Worm (Caenorhabditis elegans) whole organism, L4 larva: ENCODE data around the gene dot-1.5.

Experiments
- F10B5.3 ChIP-seq: sonication (generic microtip); optimal IDR thresholded peaks from 2 replicates; lab custom pipeline; 2016; ENCODE audit warnings: mild to moderate bottlenecking, missing genetic modification characterization, missing compliant biosample characterization
- F37D6.2 ChIP-seq: sonication (generic microtip); optimal IDR thresholded peaks from 2 replicates; lab custom pipeline; 2016; ENCODE audit warnings: mild to moderate bottlenecking, missing genetic modification characterization, missing compliant biosample characterization
- F49E8.2 ChIP-seq: sonication (generic microtip); optimal IDR thresholded peaks from 2 replicates; lab custom pipeline; 2016; ENCODE audit warnings: missing compliant biosample characterization, mild to moderate bottlenecking, missing genetic modification characterization, borderline replicate concordance
- T26A8.4 ChIP-seq: fragments of 200-800 bp; sonication (Bioruptor generic); IDR thresholded peaks from 2 replicates; pipeline ENCODE4 v1.3.6; 2022; ENCODE audit warnings: missing genetic modification characterization, missing compliant biosample characterization
- ZK337.2 ChIP-seq: fragments of 200-800 bp; sonication (Bioruptor generic); IDR thresholded peaks from 2 replicates; pipeline ENCODE4 v1.3.6; 2022; ENCODE audit warnings: missing genetic modification reagents, missing genetic modification characterization, missing compliant biosample characterization
- aha-1 ChIP-seq: fragments of 150-350 bp; peaks from one replicate; lab custom pipeline; 2014; ENCODE audit warnings: missing biosample characterization, missing genetic modification characterization
- aly-2 ChIP-seq: sonication (generic microtip); optimal IDR thresholded peaks from 2 replicates; lab custom pipeline; 2018; ENCODE audit warnings: missing biosample characterization, missing genetic modification characterization
- arid-1 ChIP-seq: fragments of 200-800 bp; sonication (Bioruptor generic); conservative IDR thresholded peaks from 2 replicates; pipeline ENCODE4 v1.3.6; 2022; ENCODE audit warnings: missing genetic modification reagents, missing genetic modification characterization, missing compliant biosample characterization
- attf-4 ChIP-seq: sonication (generic microtip); optimal IDR thresholded peaks from 3 replicates; lab custom pipeline; 2017; ENCODE audit warnings: missing biosample characterization, missing genetic modification characterization
- ceh-32 ChIP-seq: sonication (generic microtip); optimal IDR thresholded peaks from 2 replicates; lab custom pipeline; 2016; ENCODE audit warnings: mild to moderate bottlenecking, missing genetic modification characterization, missing compliant biosample characterization; ENCODE audit not compliant: poor library complexity
- ceh-82 ChIP-seq: sonication (generic microtip); optimal IDR thresholded peaks from 2 replicates; lab custom pipeline; 2017; ENCODE audit warnings: missing biosample characterization, missing genetic modification characterization
- ces-1 ChIP-seq: fragments of 150-350 bp; sonication (generic microtip); optimal IDR thresholded peaks from 4 replicates; lab custom pipeline; 2014; ENCODE audit warnings: missing biosample characterization, missing genetic modification reagents, missing genetic modification characterization
- daf-16 ChIP-seq, 3 experiments: sonication (generic microtip); optimal IDR thresholded peaks; 2 replicates each; lab custom pipeline; 2016 to 2017; ENCODE audit warnings: missing genetic modification characterization in 3 of 3, missing genetic modification reagents in 3 of 3, mild to moderate bottlenecking in 2 of 3, missing compliant biosample characterization in 2 of 3, missing biosample characterization in 1 of 3, moderate library complexity in 1 of 3
- dmd-8 ChIP-seq: fragments of 200-800 bp; sonication (Bioruptor generic); IDR thresholded peaks from 2 replicates; pipeline ENCODE4 v1.3.6; 2022; ENCODE audit warnings: missing genetic modification characterization, missing compliant biosample characterization
- dpl-1 ChIP-seq: fragments of 150-350 bp; optimal IDR thresholded peaks from 2 replicates; lab custom pipeline; 2014; ENCODE audit warnings: missing biosample characterization, missing genetic modification reagents, missing genetic modification characterization
- duxl-1 ChIP-seq: sonication (generic microtip); optimal IDR thresholded peaks from 2 replicates; lab custom pipeline; 2016; ENCODE audit warnings: mild to moderate bottlenecking, missing genetic modification characterization, moderate library complexity, missing compliant biosample characterization; ENCODE audit not compliant: poor library complexity
- egl-43 ChIP-seq: fragments of 200-800 bp; sonication (Bioruptor generic); IDR thresholded peaks from 2 replicates; pipeline ENCODE4 v1.3.6; 2022; ENCODE audit warnings: missing genetic modification reagents, missing genetic modification characterization, missing compliant biosample characterization
- gei-8 ChIP-seq: fragments of 200-800 bp; sonication (Bioruptor generic); optimal IDR thresholded peaks from 2 replicates; lab custom pipeline; 2018; ENCODE audit warnings: mild to moderate bottlenecking, missing genetic modification characterization, missing compliant biosample characterization
- hif-1 ChIP-seq, 2 experiments: sonication (generic microtip); optimal IDR thresholded peaks; 2 replicates each; lab custom pipeline; 2016 to 2017; ENCODE audit warnings: missing compliant biosample characterization in 2 of 2, missing genetic modification characterization in 2 of 2, missing genetic modification reagents in 2 of 2, missing genotype in 2 of 2, mild to moderate bottlenecking in 1 of 2
- hlh-11 ChIP-seq: fragments of 200-800 bp; sonication (Bioruptor generic); optimal IDR thresholded peaks from 2 replicates; lab custom pipeline; 2018; ENCODE audit warnings: mild to moderate bottlenecking, missing genetic modification characterization, missing compliant biosample characterization
- hmg-1.1 ChIP-seq: fragments of 200-800 bp; sonication (Bioruptor generic); IDR thresholded peaks from 2 replicates; pipeline ENCODE4 v1.3.6; 2022; ENCODE audit warnings: missing genetic modification reagents, missing genetic modification characterization, missing compliant biosample characterization
- jun-1 ChIP-seq: fragments of 150-350 bp; optimal IDR thresholded peaks from 2 replicates; lab custom pipeline; 2014; ENCODE audit warnings: missing biosample characterization, missing genetic modification reagents, missing genetic modification characterization
- lin-39 ChIP-seq: fragments of 150-350 bp; optimal IDR thresholded peaks from 2 replicates; lab custom pipeline; 2014; ENCODE audit warnings: missing biosample characterization, missing genetic modification reagents, missing genetic modification characterization
- lir-3 ChIP-seq: sonication (generic microtip); optimal IDR thresholded peaks from 2 replicates; lab custom pipeline; 2016; ENCODE audit warnings: mild to moderate bottlenecking, missing genetic modification characterization, missing compliant biosample characterization
- madf-5 ChIP-seq, 2 experiments: fragments of 200-800 bp; sonication (Bioruptor generic); IDR thresholded peaks; 2 replicates each; pipeline ENCODE4 v1.3.6; 2022; ENCODE audit warnings: missing compliant biosample characterization in 2 of 2, missing genetic modification characterization in 2 of 2
- mep-1 ChIP-seq: fragments of 150-350 bp; sonication (generic microtip); optimal IDR thresholded peaks from 3 replicates; lab custom pipeline; 2014; ENCODE audit warnings: missing biosample characterization, missing genetic modification characterization
- mes-2 ChIP-seq: sonication (generic microtip); optimal IDR thresholded peaks from 2 replicates; lab custom pipeline; 2016; ENCODE audit warnings: missing genotype, mild to moderate bottlenecking, missing genetic modification characterization, missing compliant biosample characterization; ENCODE audit not compliant: poor library complexity, severe bottlenecking
- mxl-2 ChIP-seq: fragments of 200-800 bp; sonication (Bioruptor generic); conservative IDR thresholded peaks from 2 replicates; pipeline ENCODE4 v1.3.6; 2022; ENCODE audit warnings: missing genetic modification reagents, missing genetic modification characterization, missing compliant biosample characterization
- nhr-10 ChIP-seq: fragments of 150-350 bp; optimal IDR thresholded peaks from 2 replicates; lab custom pipeline; 2014; ENCODE audit warnings: missing biosample characterization, missing genetic modification characterization
- nhr-102 ChIP-seq: sonication (generic microtip); optimal IDR thresholded peaks from 2 replicates; lab custom pipeline; 2016; ENCODE audit warnings: mild to moderate bottlenecking, missing genetic modification characterization, moderate library complexity, missing compliant biosample characterization
- nhr-111 ChIP-seq: fragments of 200-800 bp; sonication (Bioruptor generic); optimal IDR thresholded peaks from 2 replicates; lab custom pipeline; 2018; ENCODE audit warnings: mild to moderate bottlenecking, missing genetic modification characterization, missing compliant biosample characterization
- nhr-28 ChIP-seq: fragments of 150-350 bp; optimal IDR thresholded peaks from 2 replicates; lab custom pipeline; 2014; ENCODE audit warnings: missing biosample characterization, missing genetic modification characterization
- nhr-6 ChIP-seq: fragments of 150-350 bp; optimal IDR thresholded peaks from 2 replicates; lab custom pipeline; 2014; ENCODE audit warnings: missing biosample characterization, missing genetic modification characterization
- nhr-76 ChIP-seq: fragments of 150-350 bp; optimal IDR thresholded peaks from 2 replicates; lab custom pipeline; 2014; ENCODE audit warnings: missing biosample characterization, missing genetic modification characterization
- pha-4 ChIP-seq, 2 experiments: fragments of 150-350 bp in 1 of 2; fragments of 200-800 bp in 1 of 2; sonication (Bioruptor generic) in 1 of 2; IDR thresholded peaks in 1 of 2; optimal IDR thresholded peaks in 1 of 2; 2 replicates each; pipeline versions ENCODE4 v1.3.6 to Lab custom; 2014 to 2022; ENCODE audit warnings: missing genetic modification characterization in 2 of 2, missing genetic modification reagents in 2 of 2, missing biosample characterization in 1 of 2, missing compliant biosample characterization in 1 of 2
- sdz-12 ChIP-seq: fragments of 200-800 bp; sonication (Bioruptor generic); optimal IDR thresholded peaks from 2 replicates; lab custom pipeline; 2018; ENCODE audit warnings: mild to moderate bottlenecking, missing genetic modification characterization, missing compliant biosample characterization
- skn-1 ChIP-seq: fragments of 150-350 bp; optimal IDR thresholded peaks from 2 replicates; lab custom pipeline; 2014; ENCODE audit warnings: missing biosample characterization, missing genetic modification characterization
- spr-1 ChIP-seq: sonication (generic microtip); optimal IDR thresholded peaks from 2 replicates; lab custom pipeline; 2016; ENCODE audit warnings: mild to moderate bottlenecking, missing genetic modification characterization, missing compliant biosample characterization
- spr-3 ChIP-seq: fragments of 200-800 bp; sonication (Bioruptor generic); optimal IDR thresholded peaks from 2 replicates; lab custom pipeline; 2018; ENCODE audit warnings: mild to moderate bottlenecking, missing genetic modification characterization, missing compliant biosample characterization
- tag-97 ChIP-seq: fragments of 200-800 bp; sonication (Bioruptor generic); IDR thresholded peaks from 2 replicates; pipeline ENCODE4 v1.3.6; 2022; ENCODE audit warnings: missing genetic modification characterization, missing compliant biosample characterization
- tra-1 ChIP-seq: fragments of 200-800 bp; sonication (Bioruptor generic); IDR thresholded peaks from 2 replicates; pipeline ENCODE4 v1.3.6; 2022; ENCODE audit warnings: missing genetic modification reagents, missing genetic modification characterization, missing compliant biosample characterization
- unc-39 ChIP-seq: sonication (generic microtip); optimal IDR thresholded peaks from 2 replicates; lab custom pipeline; 2017; ENCODE audit warnings: missing biosample characterization, missing genetic modification characterization
- unc-62 ChIP-seq, 3 experiments: fragments of 150-350 bp in 1 of 3; sonication (generic microtip); optimal IDR thresholded peaks in 2 of 3; peaks in 1 of 3; 1 replicate in 1 of 3; 2 replicates in 2 of 3; lab custom pipeline; 2014 to 2017; ENCODE audit warnings: missing biosample characterization in 3 of 3, missing genetic modification characterization in 3 of 3, missing genetic modification reagents in 3 of 3, missing genotype in 1 of 3
- zag-1 ChIP-seq: fragments of 150-350 bp; optimal IDR thresholded peaks from 2 replicates; lab custom pipeline; 2014; ENCODE audit warnings: missing biosample characterization, missing genetic modification characterization
- ztf-7 ChIP-seq: fragments of 150-350 bp; optimal IDR thresholded peaks from 2 replicates; lab custom pipeline; 2014; ENCODE audit warnings: missing biosample characterization, missing genetic modification characterization

dot-1.5 gene

ce11 chrX:1917169-1917568 lies at the start of gene dot-1.5:
TSS of gene dot-1.5 (plus strand) at chrX:1917469.
- TF ChIP-seq jun-1 (tag; lab: Kevin White, UChicago) (no peak), nhr-6 (no peak), daf-16 (GFP tag; optimal IDR thresholded peaks at IDR 0.05; lab: Kevin White, UChicago) (no peak), daf-16 (tag; optimal IDR thresholded peaks at IDR 0.05; lab: Kevin White, UChicago) (no peak), F49E8.2 (tag; lab: Kevin White, UChicago) (no peak), nhr-102 (tag; lab: Kevin White, UChicago) (no peak), tra-1 (GFP tag; lab: Robert Waterston, UW) (no peak), dpl-1 (GFP tag; lab: Kevin White, UChicago) (no peak), dmd-8 (GFP tag; lab: Robert Waterston, UW) (no peak), arid-1 (GFP tag; lab: Robert Waterston, UW) (no peak), gei-8 (GFP tag; lab: Kevin White, UChicago) (no peak), ZK337.2 (GFP tag; lab: Robert Waterston, UW) (no peak), attf-4 (tag; lab: Kevin White, UChicago) (no peak), skn-1 (tag; lab: Kevin White, UChicago) (no peak)

ce11 chrX:1870991-1871390 lies 46.3 kb upstream of the dot-1.5 start:
- TF ChIP-seq spr-1 (no peak), aha-1 (peak; percentile 57), ces-1 (GFP tag; lab: Kevin White, UChicago) (no peak), sdz-12 (GFP tag; lab: Kevin White, UChicago) (no peak), dmd-8 (GFP tag; lab: Robert Waterston, UW) (no peak), hmg-1.1 (GFP tag; lab: Robert Waterston, UW) (peak; percentile 39; the same call in 1 of the 2 replicates), mes-2 (tag; lab: Kevin White, UChicago) (peak; percentile 48), lin-39 (tag; lab: Kevin White, UChicago) (no peak), spr-3 (GFP tag; lab: Kevin White, UChicago) (no peak), unc-62 (GFP tag; optimal IDR thresholded peaks at IDR 0.05 in 1 of 2; lab: Kevin White, UChicago) (peak in 1 of 2 experiments; percentile 95), unc-62 (tag; optimal IDR thresholded peaks at IDR 0.05; lab: Kevin White, UChicago) (no peak), unc-39 (no peak), ceh-32 (tag; lab: Kevin White, UChicago) (no peak), duxl-1 (peak; percentile 96)

ce11 chrX:1880665-1881064 lies 36.6 kb upstream of the dot-1.5 start:
- TF ChIP-seq nhr-102 (tag; lab: Kevin White, UChicago) (no peak), hlh-11 (no peak), mep-1 (peak; percentile 76), ZK337.2 (GFP tag; lab: Robert Waterston, UW) (0 out of 2 replicates have a peak, but pooled peaks have one; percentile 36), tag-97 (GFP tag; lab: Robert Waterston, UW) (no peak), nhr-28 (tag; lab: Kevin White, UChicago) (peak; percentile 20), duxl-1 (peak; percentile 97), pha-4 (GFP tag; IDR thresholded peaks at IDR 0.05; lab: Robert Waterston, UW) (peak; percentile 79), pha-4 (tag; optimal IDR thresholded peaks at IDR 0.05; lab: Kevin White, UChicago) (no peak), hif-1 (tag; optimal IDR thresholded peaks at IDR 0.05; lab: Kevin White, UChicago) (no peak), F37D6.2 (tag; lab: Kevin White, UChicago) (peak; percentile 44), ceh-82 (tag; lab: Kevin White, UChicago) (no peak), aly-2 (tag; lab: Kevin White, UChicago) (no peak), nhr-111 (no peak), nhr-76 (tag; lab: Kevin White, UChicago) (no peak), lir-3 (tag; lab: Kevin White, UChicago) (peak; percentile 46), mxl-2 (peak; percentile 44; the same call in 1 of the 2 replicates), hmg-1.1 (GFP tag; lab: Robert Waterston, UW) (peak; percentile 91), spr-1 (peak; percentile 64), T26A8.4 (no peak), F10B5.3 (peak; percentile 51), ztf-7 (tag; lab: Kevin White, UChicago) (peak; percentile 42), egl-43 (GFP tag; lab: Robert Waterston, UW) (no peak), madf-5 (GFP tag; IDR thresholded peaks at IDR 0.05; lab: Robert Waterston, UW) (0 out of 4 replicates have a peak, but pooled peaks have one; percentile 35 to 59), F49E8.2 (tag; lab: Kevin White, UChicago) (peak; percentile 19), nhr-10 (tag; lab: Kevin White, UChicago) (no peak), zag-1 (tag; lab: Kevin White, UChicago) (no peak), mes-2 (tag; lab: Kevin White, UChicago) (peak; percentile 86), skn-1 (tag; lab: Kevin White, UChicago) (no peak)
